Worm (Caenorhabditis elegans): Measurements from ENCODE around the gene F47H4.2.

F47H4.2 gene

ce11 chrV:17352827-17353373 is at the start of gene F47H4.2, which contains the start of gene fbxa-134:
F47H4.2 (plus strand) TSS chrV:17353323.
fbxa-134 (minus strand) TSS chrV:17352870.
- TF ChIP-seq lsy-2 (tag; optimal IDR thresholded peaks at IDR 0.05) (no peak), blmp-1 (tag; optimal IDR thresholded peaks at IDR 0.05; ENCODE audit: insufficient read depth) (no peak), unc-55 (GFP tag; optimal IDR thresholded peaks at IDR 0.05) (no peak), fos-1 (tag; optimal IDR thresholded peaks at IDR 0.05) (peak; percentile 79), crh-2 (tag; optimal IDR thresholded peaks at IDR 0.05) (peak; percentile 43), unc-62 (GFP tag; optimal IDR thresholded peaks at IDR 0.05) (no peak), ama-1 (optimal IDR thresholded peaks at IDR 0.05) (no peak), skn-1 (tag; optimal IDR thresholded peaks at IDR 0.05) (peak; percentile 76), gmeb-1 (tag; optimal IDR thresholded peaks at IDR 0.05) (peak; percentile 3), elt-1 (tag; optimal IDR thresholded peaks at IDR 0.05) (no peak), sma-9 (GFP tag; optimal IDR thresholded peaks at IDR 0.05) (peak; percentile 18), sma-9 (tag; optimal IDR thresholded peaks at IDR 0.05) (no peak)

ce11 chrV:17303392-17303791 is 49.7 kb upstream of the F47H4.2 start:
- no peak for TF ChIP-seq crh-2 (tag; optimal IDR thresholded peaks at IDR 0.05)

- TF ChIP-seq snpc-4 (tag; optimal IDR thresholded peaks at IDR 0.05) (peak; percentile 5), C34F6.9 (tag; optimal IDR thresholded peaks at IDR 0.05) (no peak)
These were observed 45.2 kb upstream of the F47H4.2 start for ce11 chrV:17307926-17308325.

- TF ChIP-seq sem-4 (tag; optimal IDR thresholded peaks at IDR 0.05) (no peak), aly-2 (tag; optimal IDR thresholded peaks at IDR 0.05) (no peak), alr-1 (tag; optimal IDR thresholded peaks at IDR 0.05) (no peak), sma-3 (GFP tag; optimal IDR thresholded peaks at IDR 0.05) (no peak), crh-2 (tag; optimal IDR thresholded peaks at IDR 0.05) (no peak), lin-39 (tag; optimal IDR thresholded peaks at IDR 0.05) (no peak), elt-3 (tag; optimal IDR thresholded peaks at IDR 0.05) (no peak), fos-1 (tag; optimal IDR thresholded peaks at IDR 0.05) (no peak), peb-1 (tag; optimal IDR thresholded peaks at IDR 0.05) (no peak), mdl-1 (tag; optimal IDR thresholded peaks at IDR 0.05) (no peak), mbf-1 (tag; optimal IDR thresholded peaks at IDR 0.05) (no peak), C34F6.9 (tag; optimal IDR thresholded peaks at IDR 0.05) (no peak), unc-39 (tag; optimal IDR thresholded peaks at IDR 0.05) (no peak), F13H6.1 (tag; optimal IDR thresholded peaks at IDR 0.05) (no peak)
These were observed 40.7 kb upstream of the F47H4.2 start, which contains the start of gene Y61B8B.3 for ce11 chrV:17312386-17312785. Y61B8B.3 (minus strand) TSS chrV:17312486.

ce11 chrV:17315063-17315462 is 38.1 kb upstream of the F47H4.2 start, which contains the start of gene F31E9.6:
F31E9.6 (minus strand) TSS chrV:17315153.
- TF ChIP-seq R02D3.7 (tag; optimal IDR thresholded peaks at IDR 0.05): no peak
- no peak for TF ChIP-seq alr-1 (tag; optimal IDR thresholded peaks at IDR 0.05)
- no peak for TF ChIP-seq lin-11 (tag; optimal IDR thresholded peaks at IDR 0.05)
- TF ChIP-seq zag-1 (tag; optimal IDR thresholded peaks at IDR 0.05): no peak
- TF ChIP-seq gmeb-1 (tag; optimal IDR thresholded peaks at IDR 0.05): no peak
- no peak for TF ChIP-seq F13H6.1 (tag; optimal IDR thresholded peaks at IDR 0.05)
- TF ChIP-seq lin-13 (GFP tag; optimal IDR thresholded peaks at IDR 0.05): no peak

- TF ChIP-seq nhr-77 (tag; optimal IDR thresholded peaks at IDR 0.05) (no peak), nhr-23 (tag; optimal IDR thresholded peaks at IDR 0.05) (no peak), nhr-237 (tag; optimal IDR thresholded peaks at IDR 0.05) (no peak), gmeb-1 (tag; optimal IDR thresholded peaks at IDR 0.05) (no peak), zag-1 (tag; optimal IDR thresholded peaks at IDR 0.05) (no peak), lin-39 (tag; optimal IDR thresholded peaks at IDR 0.05) (no peak), aly-2 (tag; optimal IDR thresholded peaks at IDR 0.05) (no peak), dmd-4 (tag; optimal IDR thresholded peaks at IDR 0.05) (no peak), nhr-11 (tag; optimal IDR thresholded peaks at IDR 0.05) (no peak), elt-3 (tag; optimal IDR thresholded peaks at IDR 0.05) (no peak), unc-62 (GFP tag; optimal IDR thresholded peaks at IDR 0.05) (no peak)
These were observed 35.8 kb upstream of the F47H4.2 start for ce11 chrV:17317297-17317696.
